Fruit fly (Drosophila melanogaster): ENCODE data around the gene CG4293.

CG4293 gene

DNA sequence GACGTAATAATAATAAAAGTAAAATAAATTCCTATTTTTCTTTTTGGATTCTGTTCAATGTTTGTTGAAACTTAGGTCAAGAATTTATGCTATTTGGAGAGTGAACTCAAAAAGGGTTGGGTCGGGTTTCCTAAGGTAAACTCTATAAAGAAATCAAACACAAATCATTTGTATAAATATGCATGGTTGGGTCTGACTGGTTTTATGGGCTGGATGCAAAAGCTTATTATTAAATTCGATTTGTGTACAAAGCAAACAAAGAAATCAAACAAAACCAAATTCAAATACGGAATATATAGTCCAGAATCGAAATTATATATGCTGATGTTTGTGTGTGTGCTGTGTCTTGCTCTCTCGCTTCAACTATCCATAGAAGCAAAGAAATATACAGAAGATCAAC, 14.4 kb downstream of the CG4293 start:
- no peak for TF ChIP-seq usp (GFP tag; optimal IDR thresholded peaks at IDR 0.05)
- TF ChIP-seq psq (optimal IDR thresholded peaks at IDR 0.05), result no peak
- TF ChIP-seq EcR (GFP tag; optimal IDR thresholded peaks at IDR 0.05), result no peak
- no peak for TF ChIP-seq Dll (optimal IDR thresholded peaks at IDR 0.05)
- no peak for TF ChIP-seq pan (optimal IDR thresholded peaks at IDR 0.05)
- no peak for TF ChIP-seq CG8478 (optimal IDR thresholded peaks at IDR 0.05)

- no peak for TF ChIP-seq EcR (GFP tag; optimal IDR thresholded peaks at IDR 0.05)
- TF ChIP-seq Dll (optimal IDR thresholded peaks at IDR 0.05), result no peak
- no peak for TF ChIP-seq pan (optimal IDR thresholded peaks at IDR 0.05)
- TF ChIP-seq usp (GFP tag; optimal IDR thresholded peaks at IDR 0.05), result no peak
- TF ChIP-seq psq (optimal IDR thresholded peaks at IDR 0.05), result no peak
- no peak for TF ChIP-seq CG8478 (optimal IDR thresholded peaks at IDR 0.05)
These were observed 17.6 kb downstream of the CG4293 start for dm6 chrX:512527-512926.

dm6 chrX:510528-510927, 19.6 kb downstream of the CG4293 start:
- no peak for TF ChIP-seq CG8478 (optimal IDR thresholded peaks at IDR 0.05)
- TF ChIP-seq usp (GFP tag; optimal IDR thresholded peaks at IDR 0.05), result no peak
- no peak for TF ChIP-seq EcR (GFP tag; optimal IDR thresholded peaks at IDR 0.05)
- TF ChIP-seq psq (optimal IDR thresholded peaks at IDR 0.05), result no peak
- TF ChIP-seq pan (optimal IDR thresholded peaks at IDR 0.05), result no peak
- TF ChIP-seq Dll (optimal IDR thresholded peaks at IDR 0.05), result no peak

DNA sequence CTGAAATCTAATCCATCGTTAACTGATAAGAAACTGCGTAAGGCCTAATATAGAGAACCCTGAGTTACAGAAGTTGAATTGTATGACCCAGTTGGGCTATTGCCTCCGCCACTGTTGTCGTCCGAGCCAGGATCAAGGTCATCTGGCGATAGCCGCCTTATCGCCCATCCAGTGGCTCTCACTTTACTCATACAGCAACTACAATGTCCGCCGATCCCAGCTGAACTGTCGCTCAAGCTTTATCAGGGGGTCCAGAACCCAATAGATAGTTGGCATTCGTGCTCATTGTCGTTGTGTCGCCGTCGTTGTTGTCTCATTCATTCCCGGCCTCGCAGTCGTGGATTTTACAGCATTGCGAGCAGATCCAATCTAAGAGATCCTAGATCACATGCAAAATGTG, 21.0 kb downstream of the CG4293 start, which contains the start of gene arg:
Gene arg (plus strand): TSS at position 319 of the 400 bp plus-strand sequence.
- TF ChIP-seq Dll (optimal IDR thresholded peaks at IDR 0.05), result no peak
- no peak for TF ChIP-seq usp (GFP tag; optimal IDR thresholded peaks at IDR 0.05)
- no peak for TF ChIP-seq CG8478 (optimal IDR thresholded peaks at IDR 0.05)
- TF ChIP-seq psq (optimal IDR thresholded peaks at IDR 0.05), result no peak
- TF ChIP-seq EcR (GFP tag; optimal IDR thresholded peaks at IDR 0.05), result no peak
- no peak for TF ChIP-seq pan (optimal IDR thresholded peaks at IDR 0.05)

- TF ChIP-seq EcR (GFP tag; optimal IDR thresholded peaks at IDR 0.05), result no peak
- TF ChIP-seq psq (optimal IDR thresholded peaks at IDR 0.05), result no peak
- no peak for TF ChIP-seq pan (optimal IDR thresholded peaks at IDR 0.05)
- TF ChIP-seq usp (GFP tag; optimal IDR thresholded peaks at IDR 0.05), result no peak
- TF ChIP-seq Dll (optimal IDR thresholded peaks at IDR 0.05), result no peak
- TF ChIP-seq CG8478 (optimal IDR thresholded peaks at IDR 0.05), result no peak
These were observed 30.5 kb downstream of the CG4293 start for dm6 chrX:499589-500041.

dm6 chrX:498924-499588, 31.0 kb downstream of the CG4293 start:
- TF ChIP-seq pan (optimal IDR thresholded peaks at IDR 0.05), result no peak
- TF ChIP-seq psq (optimal IDR thresholded peaks at IDR 0.05), result no peak
- TF ChIP-seq CG8478 (optimal IDR thresholded peaks at IDR 0.05), result no peak
- TF ChIP-seq usp (GFP tag; optimal IDR thresholded peaks at IDR 0.05), result no peak
- no peak for TF ChIP-seq Dll (optimal IDR thresholded peaks at IDR 0.05)
- no peak for TF ChIP-seq EcR (GFP tag; optimal IDR thresholded peaks at IDR 0.05)

- no peak for TF ChIP-seq EcR (GFP tag; optimal IDR thresholded peaks at IDR 0.05)
- TF ChIP-seq usp (GFP tag; optimal IDR thresholded peaks at IDR 0.05), result no peak
- no peak for TF ChIP-seq CG8478 (optimal IDR thresholded peaks at IDR 0.05)
- no peak for TF ChIP-seq psq (optimal IDR thresholded peaks at IDR 0.05)
- no peak for TF ChIP-seq pan (optimal IDR thresholded peaks at IDR 0.05)
- TF ChIP-seq Dll (optimal IDR thresholded peaks at IDR 0.05), result no peak
These were observed 31.7 kb downstream of the CG4293 start for dm6 chrX:498434-498833.

DNA sequence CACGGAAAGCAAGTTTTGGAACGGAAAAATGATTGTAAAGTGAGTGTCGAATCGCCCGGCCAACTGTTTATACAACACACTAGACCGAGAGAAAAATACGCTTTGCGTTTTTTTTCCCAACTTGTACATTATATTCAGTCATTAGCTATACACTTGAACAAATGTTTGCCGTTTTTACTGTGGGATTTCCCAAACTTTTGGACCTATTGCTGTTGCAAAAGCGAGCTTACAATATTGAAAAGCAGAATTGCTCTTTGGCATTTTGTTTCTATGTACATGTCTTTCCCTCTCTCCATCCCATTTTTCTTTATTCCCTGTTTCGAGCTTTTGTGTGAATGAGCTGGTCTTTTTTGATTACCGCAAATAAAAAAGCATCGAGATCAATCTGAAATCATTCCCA, 32.7 kb downstream of the CG4293 start:
- TF ChIP-seq pan (optimal IDR thresholded peaks at IDR 0.05) (no peak), psq (optimal IDR thresholded peaks at IDR 0.05) (no peak), usp (GFP tag; optimal IDR thresholded peaks at IDR 0.05) (no peak), Dll (optimal IDR thresholded peaks at IDR 0.05) (no peak), EcR (GFP tag; optimal IDR thresholded peaks at IDR 0.05) (no peak), CG8478 (optimal IDR thresholded peaks at IDR 0.05) (no peak)

DNA sequence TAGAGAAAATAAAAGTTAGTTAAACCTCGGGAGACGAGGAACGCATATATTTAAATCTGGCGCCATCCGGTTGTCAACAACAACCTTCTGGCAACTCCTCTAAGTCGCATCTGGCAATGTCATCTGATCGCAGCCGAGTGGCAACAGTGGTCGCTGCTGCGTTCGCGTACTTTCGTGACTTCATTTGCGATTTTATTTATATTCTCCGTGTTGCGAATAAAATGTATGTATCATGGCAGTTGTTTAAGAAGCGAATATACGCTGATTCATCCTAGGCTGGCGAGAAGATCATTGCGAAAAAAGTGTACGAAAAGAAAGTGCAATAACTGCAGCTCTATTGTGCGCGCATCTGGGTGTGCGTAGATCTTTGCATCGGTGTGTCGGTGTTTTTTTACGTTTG, 33.8 kb downstream of the CG4293 start, which contains the start of gene svr:
Gene svr (plus strand): TSS at position 121 of the 400 bp plus-strand sequence.
- TF ChIP-seq EcR (GFP tag; optimal IDR thresholded peaks at IDR 0.05), result no peak
- TF ChIP-seq psq (optimal IDR thresholded peaks at IDR 0.05), result no peak
- TF ChIP-seq Dll (optimal IDR thresholded peaks at IDR 0.05), result no peak
- no peak for TF ChIP-seq usp (GFP tag; optimal IDR thresholded peaks at IDR 0.05)
- TF ChIP-seq pan (optimal IDR thresholded peaks at IDR 0.05), result no peak
- TF ChIP-seq CG8478 (optimal IDR thresholded peaks at IDR 0.05), result no peak

- TF ChIP-seq pan (optimal IDR thresholded peaks at IDR 0.05) (no peak), CG8478 (optimal IDR thresholded peaks at IDR 0.05) (no peak), EcR (GFP tag; optimal IDR thresholded peaks at IDR 0.05) (no peak), Dll (optimal IDR thresholded peaks at IDR 0.05) (no peak), psq (optimal IDR thresholded peaks at IDR 0.05) (no peak), usp (GFP tag; optimal IDR thresholded peaks at IDR 0.05) (no peak)
These were observed 35.5 kb downstream of the CG4293 start, which contains the start of gene CG17778 for dm6 chrX:494607-495006. Gene CG17778 (plus strand): TSS chrX:494614.

- TF ChIP-seq psq (optimal IDR thresholded peaks at IDR 0.05) (no peak), pan (optimal IDR thresholded peaks at IDR 0.05) (no peak), CG8478 (optimal IDR thresholded peaks at IDR 0.05) (no peak), Dll (optimal IDR thresholded peaks at IDR 0.05) (no peak), EcR (GFP tag; optimal IDR thresholded peaks at IDR 0.05) (no peak), usp (GFP tag; optimal IDR thresholded peaks at IDR 0.05) (no peak)
These were observed 35.9 kb downstream of the CG4293 start for dm6 chrX:494191-494554.

dm6 chrX:493445-494190, 36.5 kb downstream of the CG4293 start, which contains the start of gene CG17896:
Gene CG17896 (minus strand): TSS chrX:493495.
- TF ChIP-seq pan (optimal IDR thresholded peaks at IDR 0.05), result no peak
- TF ChIP-seq psq (optimal IDR thresholded peaks at IDR 0.05), result no peak
- no peak for TF ChIP-seq CG8478 (optimal IDR thresholded peaks at IDR 0.05)
- TF ChIP-seq usp (GFP tag; optimal IDR thresholded peaks at IDR 0.05), result no peak
- no peak for TF ChIP-seq EcR (GFP tag; optimal IDR thresholded peaks at IDR 0.05)
- TF ChIP-seq Dll (optimal IDR thresholded peaks at IDR 0.05), result no peak

All from whole organism.